Fruit fly (Drosophila melanogaster): ENCODE data around the gene rhea.

Gene rhea

DNA sequence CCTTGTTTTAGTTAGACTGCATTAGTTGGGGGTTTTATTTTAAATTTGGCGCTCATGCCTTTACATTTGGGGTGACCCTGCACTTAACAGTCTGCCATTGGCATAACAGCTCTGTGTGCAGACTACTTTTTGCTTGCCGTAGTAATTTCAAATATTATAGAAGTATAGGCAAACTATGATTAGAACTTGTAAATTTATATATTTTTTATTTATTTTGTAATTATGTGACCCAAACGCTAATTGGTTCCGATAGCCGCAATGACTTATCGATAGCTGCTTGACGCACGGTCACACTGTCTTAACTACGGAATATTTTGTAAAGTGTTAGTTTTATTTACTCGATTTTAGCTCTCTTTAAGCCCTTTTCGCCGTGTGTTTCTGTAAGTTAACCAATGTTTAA lies at the start of gene rhea:
Gene rhea (plus strand): TSS at position 292 of the 400 bp plus-strand sequence.
- TF ChIP-seq noc (tag; optimal IDR thresholded peaks at IDR 0.05): no peak

DNA sequence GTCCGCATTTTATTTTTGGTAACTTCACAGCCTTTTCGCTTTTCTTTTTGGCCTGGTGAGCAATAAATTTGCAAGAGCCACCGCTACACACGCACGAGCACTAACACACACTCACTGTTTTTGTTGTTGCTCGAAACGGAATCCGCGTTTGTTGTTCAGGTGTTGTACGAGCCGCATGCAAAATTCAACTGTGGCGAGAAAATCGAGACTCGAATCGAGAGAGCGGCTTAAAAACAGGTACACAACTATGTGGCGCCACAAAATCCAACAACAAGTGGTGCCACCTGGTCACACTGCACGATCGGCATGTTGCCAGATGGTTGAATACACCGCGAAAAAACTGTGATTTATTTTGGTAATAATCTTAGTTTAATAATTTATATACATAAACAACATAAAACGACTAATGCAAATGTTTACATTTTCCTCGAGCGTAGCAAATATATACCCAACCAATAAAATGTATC lies 37.8 kb upstream of the rhea start, which contains the start of gene CG43163:
Gene CG43163 (minus strand): TSS at position 172 of the 467 bp plus-strand sequence.
- no peak for TF ChIP-seq noc (tag; optimal IDR thresholded peaks at IDR 0.05)

DNA sequence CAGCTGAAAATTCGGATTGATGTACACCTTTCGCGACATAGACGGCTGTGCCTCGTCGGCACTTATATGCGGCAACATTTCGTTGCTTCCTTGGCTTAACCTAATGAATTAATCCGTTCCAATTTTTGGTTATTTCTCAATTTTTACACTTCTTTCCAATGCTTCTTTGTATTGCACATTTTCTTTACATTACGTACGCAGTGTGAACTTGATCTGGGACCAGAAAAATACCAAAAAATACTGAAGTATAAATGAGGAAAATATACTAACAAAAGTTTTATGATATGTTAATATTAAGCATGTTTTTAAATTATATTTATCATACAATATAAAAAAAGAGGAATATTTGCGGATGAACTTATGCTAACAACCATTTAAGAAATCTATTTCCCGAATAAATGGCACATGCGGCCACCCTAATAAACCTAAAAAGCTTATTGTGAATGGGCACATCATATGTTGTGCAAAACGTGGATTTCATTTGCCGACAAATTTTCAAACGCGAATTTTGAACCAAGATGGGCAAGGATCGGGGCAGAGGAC lies 35.2 kb upstream of the rhea start, which contains the start of the genes ZC3H3 and Pus7:
Gene ZC3H3 (minus strand): TSS at position 197 of the 543 bp plus-strand sequence.
Gene Pus7 (plus strand): TSS at position 437 of the 543 bp plus-strand sequence.
- TF ChIP-seq noc (tag; optimal IDR thresholded peaks at IDR 0.05): no peak

DNA sequence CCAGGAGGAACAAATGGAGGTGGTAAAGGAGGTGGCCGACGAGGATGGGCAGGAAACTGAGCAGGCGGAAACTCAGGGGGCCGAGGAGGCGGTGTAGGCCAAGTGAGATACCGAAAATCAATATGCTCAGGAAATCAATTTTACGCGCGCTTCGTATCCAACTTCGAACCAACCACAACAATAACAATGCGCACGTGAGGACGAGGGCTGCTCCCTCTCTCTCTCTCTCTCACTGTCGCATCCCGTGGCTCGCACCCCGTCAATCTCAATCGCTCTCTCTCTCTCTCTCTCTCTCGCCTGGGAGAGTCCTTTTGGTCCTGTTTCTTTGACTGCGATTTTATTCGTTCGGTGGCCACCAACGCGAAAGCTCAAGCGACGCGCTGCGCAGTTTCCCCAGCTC lies 32.4 kb upstream of the rhea start, which contains the start of gene CG6765:
Gene CG6765 (plus strand): TSS at position 340 of the 400 bp plus-strand sequence.
- TF ChIP-seq noc (tag; optimal IDR thresholded peaks at IDR 0.05): no peak

dm6 chr3L:8513258-8513657 lies 31.5 kb upstream of the rhea start:
- TF ChIP-seq noc (tag; optimal IDR thresholded peaks at IDR 0.05): no peak

DNA sequence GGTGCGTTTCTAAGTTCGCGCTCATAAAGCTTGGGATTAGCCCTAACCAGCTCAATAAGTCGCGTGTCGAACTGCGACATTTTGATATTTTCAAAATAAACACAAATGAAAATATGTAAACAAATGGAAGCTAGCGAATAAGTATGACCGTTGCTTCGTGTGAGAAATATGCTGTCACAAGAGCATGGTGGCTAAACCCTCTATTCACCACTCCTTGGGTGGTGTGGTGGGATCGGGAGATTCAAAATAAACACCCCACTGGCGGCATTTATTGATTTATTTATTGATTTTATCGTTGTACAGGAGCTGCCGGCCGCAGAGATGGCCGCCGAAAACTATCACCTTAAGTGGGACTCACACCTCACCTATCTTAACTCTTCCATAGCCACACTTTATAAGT lies 30.0 kb upstream of the rhea start, which contains the start of gene CG6683:
Gene CG6683 (minus strand): TSS at position 154 of the 400 bp plus-strand sequence.
- TF ChIP-seq noc (tag; optimal IDR thresholded peaks at IDR 0.05): no peak

- no peak for TF ChIP-seq noc (tag; optimal IDR thresholded peaks at IDR 0.05)
These were observed 26.2 kb upstream of the rhea start, which contains the start of gene GstO3 for dm6 chr3L:8518516-8519087. Gene GstO3 (plus strand): TSS chr3L:8518885.

- peak; percentile 23 for TF ChIP-seq noc (tag; optimal IDR thresholded peaks at IDR 0.05)
These were observed 25.6 kb upstream of the rhea start for dm6 chr3L:8519232-8519631.

DNA sequence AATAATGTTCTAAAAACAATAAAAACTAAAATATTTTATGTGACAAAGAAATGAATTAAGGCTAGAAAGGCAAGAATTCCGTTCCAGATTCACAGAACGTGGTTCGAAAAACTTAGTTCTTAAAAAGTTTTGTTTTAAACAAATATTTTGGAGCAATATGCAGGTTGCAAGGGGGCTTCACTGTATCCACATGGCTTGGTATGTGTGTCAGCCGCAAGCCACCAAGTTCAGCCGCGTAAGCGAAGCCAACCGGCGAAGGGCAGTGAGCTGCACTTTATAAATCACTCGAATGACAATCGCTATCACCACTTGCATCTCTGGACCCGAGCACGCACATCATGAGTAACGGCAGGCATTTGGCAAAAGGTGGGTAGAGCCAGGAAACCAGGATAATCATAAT lies 24.5 kb upstream of the rhea start, which contains the start of gene se:
Gene se (plus strand): TSS at position 301 of the 400 bp plus-strand sequence.
- no peak for TF ChIP-seq noc (tag; optimal IDR thresholded peaks at IDR 0.05)

dm6 chr3L:8523257-8523656 lies 21.5 kb upstream of the rhea start, which contains the start of gene GstO2:
Gene GstO2 (minus strand): TSS chr3L:8523501.
- peak; percentile 28 for TF ChIP-seq noc (tag; optimal IDR thresholded peaks at IDR 0.05)

dm6 chr3L:8524816-8525625 lies 19.8 kb upstream of the rhea start, which contains the start of the genes GstO1 and foi:
Gene GstO1 (minus strand): TSS chr3L:8524866.
Gene foi (plus strand): TSS chr3L:8525244.
- TF ChIP-seq noc (tag; optimal IDR thresholded peaks at IDR 0.05): no peak

DNA sequence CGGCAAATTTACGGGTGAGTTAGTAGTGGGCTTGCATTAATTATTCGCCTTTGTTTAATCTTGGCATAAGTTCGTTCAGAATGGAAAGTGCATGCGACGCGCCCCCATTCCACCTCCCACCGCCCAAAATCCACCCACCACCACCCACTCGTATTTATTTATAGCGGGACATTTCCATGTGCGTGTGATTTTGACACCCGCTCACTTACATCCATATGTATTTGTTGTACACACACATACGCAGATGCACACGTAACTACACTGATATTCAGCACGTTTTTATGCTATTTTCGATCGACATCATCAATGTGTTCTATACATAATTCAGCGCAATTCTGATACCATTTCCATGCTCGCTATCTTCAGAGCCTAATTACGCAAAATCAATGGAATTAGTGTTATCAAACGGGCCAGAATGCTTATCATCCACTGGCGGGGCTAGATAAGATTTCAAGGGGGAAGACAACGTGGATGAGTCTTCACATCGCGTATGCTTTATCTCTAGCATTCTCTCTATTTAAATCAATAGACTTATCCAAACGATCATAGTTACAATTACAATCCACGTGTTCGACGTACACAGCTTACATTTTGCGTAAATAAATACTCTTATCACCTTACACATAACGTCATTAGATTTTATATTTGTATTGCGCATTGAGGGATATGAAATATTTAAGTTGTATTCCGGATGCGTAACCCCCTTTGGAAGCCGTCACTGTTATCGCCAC lies 18.9 kb upstream of the rhea start:
- TF ChIP-seq noc (tag; optimal IDR thresholded peaks at IDR 0.05): peak; percentile 92

DNA sequence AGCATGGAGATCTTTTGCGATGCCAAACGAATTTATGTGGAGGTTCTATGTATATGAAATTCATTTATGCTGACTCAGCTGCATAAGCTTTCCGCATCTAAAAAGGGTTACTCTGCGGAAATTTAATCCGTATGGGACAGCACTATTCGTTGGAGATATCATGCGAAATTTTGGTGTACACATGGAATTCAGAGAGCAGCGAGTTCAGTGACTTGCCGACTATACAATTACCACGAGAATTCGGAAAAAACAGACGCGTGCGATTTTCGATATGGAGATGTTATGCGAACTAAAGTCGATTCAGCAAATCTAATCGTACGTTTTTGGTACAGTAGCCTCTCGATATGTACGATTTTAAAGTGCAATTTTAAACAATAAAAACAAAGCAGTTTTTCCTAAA lies 17.0 kb upstream of the rhea start:
- TF ChIP-seq noc (tag; optimal IDR thresholded peaks at IDR 0.05): no peak

dm6 chr3L:8528546-8528945 lies 16.3 kb upstream of the rhea start:
- no peak for TF ChIP-seq noc (tag; optimal IDR thresholded peaks at IDR 0.05)

dm6 chr3L:8529701-8530100 lies 15.1 kb upstream of the rhea start:
- no peak for TF ChIP-seq noc (tag; optimal IDR thresholded peaks at IDR 0.05)
